Worm (Caenorhabditis elegans): ENCODE data around the gene K08E4.8.

K08E4.8 gene

ce11 chrIV:12047552-12048347 lies 13.4 kb downstream of the K08E4.8 start, which contains the start of gene T12G3.4:
Gene T12G3.4 (plus strand): TSS chrIV:12048256.
- TF ChIP-seq gmeb-1 (tag; optimal IDR thresholded peaks at IDR 0.05) (no peak), nhr-129 (tag; optimal IDR thresholded peaks at IDR 0.05) (peak; percentile 2), fos-1 (tag; optimal IDR thresholded peaks at IDR 0.05) (peak; percentile 1)

ce11 chrIV:12046524-12047203 lies 14.5 kb downstream of the K08E4.8 start, which contains the start of gene T12G3.2:
Gene T12G3.2 (minus strand): TSS chrIV:12046967.
- TF ChIP-seq nhr-12 (tag; optimal IDR thresholded peaks at IDR 0.05) (no peak), aly-2 (tag; optimal IDR thresholded peaks at IDR 0.05) (no peak), nhr-129 (tag; optimal IDR thresholded peaks at IDR 0.05) (peak; percentile 64), sma-3 (GFP tag; optimal IDR thresholded peaks at IDR 0.05) (peak; percentile 44), mdl-1 (tag; optimal IDR thresholded peaks at IDR 0.05) (no peak), nhr-21 (tag; optimal IDR thresholded peaks at IDR 0.05) (peak; percentile 23), lin-13 (GFP tag; optimal IDR thresholded peaks at IDR 0.05) (no peak), nhr-25 (tag; optimal IDR thresholded peaks at IDR 0.05) (peak; percentile 30), sma-9 (GFP tag; optimal IDR thresholded peaks at IDR 0.05) (peak; percentile 49), sma-9 (tag; optimal IDR thresholded peaks at IDR 0.05) (no peak), nhr-77 (tag; optimal IDR thresholded peaks at IDR 0.05) (no peak), lsy-2 (tag; optimal IDR thresholded peaks at IDR 0.05) (peak in 1 of 2 experiments; percentile 16), F13H6.1 (tag; optimal IDR thresholded peaks at IDR 0.05) (peak; percentile 23), skn-1 (tag; optimal IDR thresholded peaks at IDR 0.05) (no peak), fos-1 (tag; optimal IDR thresholded peaks at IDR 0.05) (peak; percentile 65), gmeb-1 (tag; optimal IDR thresholded peaks at IDR 0.05) (peak; percentile 25)

ce11 chrIV:12044844-12045738 lies 16.0 kb downstream of the K08E4.8 start:
- no peak for TF ChIP-seq zag-1 (tag; optimal IDR thresholded peaks at IDR 0.05)
- TF ChIP-seq mab-5 (tag; optimal IDR thresholded peaks at IDR 0.05), result no peak
- TF ChIP-seq elt-1 (tag; optimal IDR thresholded peaks at IDR 0.05), result no peak
- TF ChIP-seq Y55F3AM.14 (GFP tag; optimal IDR thresholded peaks at IDR 0.05), result no peak
- no peak for TF ChIP-seq lin-11 (tag; optimal IDR thresholded peaks at IDR 0.05)
- peak; percentile 47 for TF ChIP-seq nhr-21 (tag; optimal IDR thresholded peaks at IDR 0.05)
- TF ChIP-seq mdl-1 (tag; optimal IDR thresholded peaks at IDR 0.05), result no peak
- TF ChIP-seq peb-1 (tag; optimal IDR thresholded peaks at IDR 0.05), result no peak
- no peak for TF ChIP-seq nhr-10 (tag; optimal IDR thresholded peaks at IDR 0.05)
- TF ChIP-seq crh-2 (tag; optimal IDR thresholded peaks at IDR 0.05), result no peak
- TF ChIP-seq ztf-4 (tag; optimal IDR thresholded peaks at IDR 0.05), result no peak
- TF ChIP-seq nhr-237 (tag; optimal IDR thresholded peaks at IDR 0.05), result no peak
- TF ChIP-seq egl-27 (tag; optimal IDR thresholded peaks at IDR 0.05), result peak; percentile 34
- no peak for TF ChIP-seq unc-39 (tag; optimal IDR thresholded peaks at IDR 0.05)
- no peak for TF ChIP-seq unc-62 (GFP tag; optimal IDR thresholded peaks at IDR 0.05)
- peak; percentile 29 for TF ChIP-seq ceh-16 (tag; optimal IDR thresholded peaks at IDR 0.05)
- TF ChIP-seq lsy-2 (tag; optimal IDR thresholded peaks at IDR 0.05), result peak in 1 of 2 experiments; percentile 21
- no peak for TF ChIP-seq mbf-1 (tag; optimal IDR thresholded peaks at IDR 0.05)
- TF ChIP-seq ZK546.5 (tag; optimal IDR thresholded peaks at IDR 0.05), result no peak
- no peak for TF ChIP-seq nhr-12 (tag; optimal IDR thresholded peaks at IDR 0.05)
- peak; percentile 56 for TF ChIP-seq blmp-1 (tag; optimal IDR thresholded peaks at IDR 0.05; ENCODE audit: insufficient read depth)
- peak; percentile 64 for TF ChIP-seq nhr-129 (tag; optimal IDR thresholded peaks at IDR 0.05)
- peak; percentile 59 for TF ChIP-seq sma-3 (GFP tag; optimal IDR thresholded peaks at IDR 0.05)
- no peak for TF ChIP-seq gmeb-1 (tag; optimal IDR thresholded peaks at IDR 0.05)
- peak; percentile 83 for TF ChIP-seq sma-9 (GFP tag; optimal IDR thresholded peaks at IDR 0.05)
- TF ChIP-seq sma-9 (tag; optimal IDR thresholded peaks at IDR 0.05), result no peak
- TF ChIP-seq ztf-1 (GFP tag; conservative IDR thresholded peaks at IDR 0.05), result no peak
- no peak for TF ChIP-seq ama-1 (optimal IDR thresholded peaks at IDR 0.05)
- TF ChIP-seq ztf-11 (tag; optimal IDR thresholded peaks at IDR 0.05), result no peak
- no peak for TF ChIP-seq nhr-77 (tag; optimal IDR thresholded peaks at IDR 0.05)
- TF ChIP-seq aly-2 (tag; optimal IDR thresholded peaks at IDR 0.05), result no peak
- no peak for TF ChIP-seq dmd-4 (tag; optimal IDR thresholded peaks at IDR 0.05)
- TF ChIP-seq nhr-11 (tag; optimal IDR thresholded peaks at IDR 0.05), result no peak
- TF ChIP-seq elt-3 (tag; optimal IDR thresholded peaks at IDR 0.05), result no peak
- TF ChIP-seq snpc-4 (tag; optimal IDR thresholded peaks at IDR 0.05), result no peak
- TF ChIP-seq fos-1 (tag; optimal IDR thresholded peaks at IDR 0.05), result peak; percentile 28
- no peak for TF ChIP-seq alr-1 (tag; optimal IDR thresholded peaks at IDR 0.05)
- no peak for TF ChIP-seq F13H6.1 (tag; optimal IDR thresholded peaks at IDR 0.05)
- TF ChIP-seq nhr-23 (tag; optimal IDR thresholded peaks at IDR 0.05), result no peak
- TF ChIP-seq nhr-25 (tag; optimal IDR thresholded peaks at IDR 0.05), result peak; percentile 36
